Worm (Caenorhabditis elegans): ENCODE data around the gene nhx-4.

ce11 chrX:6894104-6894503 lies 20.0 kb upstream of the nhx-4 start:
- TF ChIP-seq unc-62 (GFP tag; optimal IDR thresholded peaks at IDR 0.05) (no peak), nhr-237 (tag; optimal IDR thresholded peaks at IDR 0.05) (no peak), unc-39 (tag; optimal IDR thresholded peaks at IDR 0.05) (no peak), snpc-4 (tag; optimal IDR thresholded peaks at IDR 0.05) (no peak), ceh-16 (tag; optimal IDR thresholded peaks at IDR 0.05) (no peak), ceh-82 (tag; optimal IDR thresholded peaks at IDR 0.05) (no peak), skn-1 (tag; optimal IDR thresholded peaks at IDR 0.05) (no peak), ama-1 (optimal IDR thresholded peaks at IDR 0.05) (no peak), fkh-10 (GFP tag; optimal IDR thresholded peaks at IDR 0.05) (no peak), elt-3 (tag; optimal IDR thresholded peaks at IDR 0.05) (no peak), ztf-4 (tag; optimal IDR thresholded peaks at IDR 0.05) (no peak), zag-1 (tag; optimal IDR thresholded peaks at IDR 0.05) (no peak), lin-15B (tag; optimal IDR thresholded peaks at IDR 0.05) (no peak)

Measured in whole organism, L3 larva.